Fruit fly (Drosophila melanogaster) whole organism, embryonic: ENCODE measurements around the gene CG10064.

ENCODE experiments used
- Antp ChIP-seq: fragments of 200-800 bp; sonication (Bioruptor generic); optimal IDR thresholded peaks from 3 replicates; lab custom pipeline; 2016; ENCODE audit warnings: missing biosample characterization, missing genetic modification characterization
- Blimp-1 ChIP-seq: fragments of 200-800 bp; sonication (Bioruptor generic); optimal IDR thresholded peaks from 3 replicates; lab custom pipeline; 2018; ENCODE audit warnings: missing biosample characterization, missing genetic modification characterization, mild to moderate bottlenecking, moderate library complexity, missing genetic modification reagents
- CG1024 ChIP-seq: fragments of 200-800 bp; sonication (Bioruptor generic); IDR thresholded peaks from 2 replicates; pipeline ENCODE4 v1.3.6; 2022; ENCODE audit warnings: missing biosample characterization, missing genetic modification characterization
- CG10321 ChIP-seq: fragments of 200-800 bp; sonication (Bioruptor generic); IDR thresholded peaks from 2 replicates; pipeline ENCODE4 v1.3.6; 2022; ENCODE audit warnings: missing biosample characterization, missing genetic modification characterization
- CG12219 ChIP-seq: fragments of 200-800 bp; sonication (Bioruptor generic); optimal IDR thresholded peaks from 3 replicates; lab custom pipeline; 2018; ENCODE audit warnings: missing biosample characterization, mild to moderate bottlenecking, missing genetic modification characterization
- CG13287 ChIP-seq: fragments of 200-800 bp; sonication (Bioruptor generic); IDR thresholded peaks from 2 replicates; pipeline ENCODE4 v1.3.6; 2022; ENCODE audit warnings: missing biosample characterization, missing genetic modification characterization; ENCODE audit not compliant: partially characterized antibody
- CG14860 ChIP-seq: fragments of 200-800 bp; sonication (Bioruptor generic); IDR thresholded peaks from 3 replicates; pipeline ENCODE4 v1.3.6; 2022; ENCODE audit warnings: missing biosample characterization, missing genetic modification characterization; ENCODE audit not compliant: partially characterized antibody
- CG16863 ChIP-seq: fragments of 200-800 bp; sonication (Bioruptor generic); optimal IDR thresholded peaks from 3 replicates; lab custom pipeline; 2016; ENCODE audit warnings: missing biosample characterization, missing genetic modification characterization
- CG17385 ChIP-seq: fragments of 200-800 bp; sonication (Bioruptor generic); optimal IDR thresholded peaks from 3 replicates; lab custom pipeline; 2018; ENCODE audit warnings: missing biosample characterization, mild to moderate bottlenecking, missing genetic modification characterization
- CG18262 ChIP-seq: fragments of 200-800 bp; optimal IDR thresholded peaks from 3 replicates; lab custom pipeline; 2019; ENCODE audit warnings: missing biosample characterization, mild to moderate bottlenecking, missing genetic modification characterization, moderate library complexity
- CG30403 ChIP-seq: fragments of 200-800 bp; sonication (Bioruptor generic); optimal IDR thresholded peaks from 3 replicates; lab custom pipeline; 2016; ENCODE audit warnings: missing biosample characterization, missing genetic modification characterization
- CG31388 ChIP-seq: fragments of 200-800 bp; sonication (Bioruptor generic); optimal IDR thresholded peaks from 2 replicates; lab custom pipeline; 2016; ENCODE audit warnings: missing biosample characterization, missing genetic modification characterization
- CG7745 ChIP-seq: fragments of 200-800 bp; sonication (Bioruptor generic); optimal IDR thresholded peaks from 2 replicates; lab custom pipeline; 2018; ENCODE audit warnings: missing biosample characterization, mild to moderate bottlenecking, missing genetic modification characterization, moderate library complexity
- CG7928 ChIP-seq: fragments of 200-800 bp; sonication (Bioruptor generic); optimal IDR thresholded peaks from 2 replicates; lab custom pipeline; 2017; ENCODE audit warnings: missing biosample characterization, mild to moderate bottlenecking, missing genetic modification characterization
- CG8290 ChIP-seq, 3 experiments: fragments of 200-800 bp; sonication (Bioruptor generic); optimal IDR thresholded peaks; 2 replicates each; lab custom pipeline; 2016 to 2019; ENCODE audit warnings: missing biosample characterization in 3 of 3, missing genetic modification characterization in 3 of 3, mild to moderate bottlenecking in 2 of 3, moderate library complexity in 1 of 3
- Dip3 ChIP-seq: fragments of 200-800 bp; sonication (Bioruptor generic); optimal IDR thresholded peaks from 3 replicates; lab custom pipeline; 2016; ENCODE audit warnings: missing biosample characterization, missing genetic modification characterization
- Dref ChIP-seq: fragments of 200-800 bp; sonication (Bioruptor generic); IDR thresholded peaks from 2 replicates; pipeline ENCODE4 v1.3.6; 2022; ENCODE audit warnings: missing biosample characterization, missing genetic modification characterization
- Drgx ChIP-seq: fragments of 200-800 bp; sonication (Bioruptor generic); IDR thresholded peaks from 2 replicates; pipeline ENCODE4 v1.3.6; 2022; ENCODE audit warnings: missing biosample characterization, missing genetic modification characterization
- HLHmδ ChIP-seq: fragments of 200-800 bp; sonication (Bioruptor generic); optimal IDR thresholded peaks from 2 replicates; lab custom pipeline; 2018; ENCODE audit warnings: missing biosample characterization, mild to moderate bottlenecking, missing genetic modification characterization, moderate library complexity
- HmgZ ChIP-seq: fragments of 200-800 bp; sonication (Bioruptor generic); optimal IDR thresholded peaks from 2 replicates; lab custom pipeline; 2018; ENCODE audit warnings: missing biosample characterization, mild to moderate bottlenecking, missing genetic modification characterization
- Kr ChIP-seq: fragments of 200-800 bp; sonication (Bioruptor generic); optimal IDR thresholded peaks from 2 replicates; lab custom pipeline; 2017; ENCODE audit warnings: missing biosample characterization, mild to moderate bottlenecking, missing genetic modification characterization
- MBD-R2 ChIP-seq: fragments of 200-800 bp; sonication (Bioruptor generic); IDR thresholded peaks from 2 replicates; pipeline ENCODE4 v1.3.6; 2022; ENCODE audit warnings: missing biosample characterization, missing genetic modification characterization
- Mrtf ChIP-seq: fragments of 200-800 bp; sonication (Bioruptor generic); IDR thresholded peaks from 3 replicates; pipeline ENCODE4 v1.3.6; 2022; ENCODE audit warnings: missing biosample characterization, missing genetic modification characterization
- NC2α ChIP-seq: fragments of 200-800 bp; sonication (Bioruptor generic); optimal IDR thresholded peaks from 2 replicates; lab custom pipeline; 2016; ENCODE audit warnings: missing biosample characterization, missing genetic modification characterization
- Neu2 ChIP-seq: fragments of 200-800 bp; sonication (Bioruptor generic); optimal IDR thresholded peaks from 3 replicates; lab custom pipeline; 2016; ENCODE audit warnings: missing biosample characterization, missing genetic modification characterization, borderline replicate concordance
- Rfx ChIP-seq: fragments of 200-800 bp; sonication (Bioruptor generic); IDR thresholded peaks from 2 replicates; pipeline ENCODE4 v1.3.6; 2022; ENCODE audit warnings: missing biosample characterization, missing genetic modification characterization
- Sox102F ChIP-seq: fragments of 200-800 bp; sonication (Bioruptor generic); optimal IDR thresholded peaks from 2 replicates; lab custom pipeline; 2018; ENCODE audit warnings: missing biosample characterization, mild to moderate bottlenecking, missing genetic modification characterization, moderate library complexity
- ash1 ChIP-seq: fragments of 200-800 bp; sonication (Bioruptor generic); optimal IDR thresholded peaks from 2 replicates; lab custom pipeline; 2018; ENCODE audit warnings: missing biosample characterization, mild to moderate bottlenecking, missing genetic modification characterization
- cas ChIP-seq: fragments of 200-800 bp; sonication (Bioruptor generic); IDR thresholded peaks from 2 replicates; pipeline ENCODE4 v1.3.6; 2022; ENCODE audit warnings: missing biosample characterization, missing genetic modification characterization
- cwo ChIP-seq: fragments of 200-800 bp; sonication (Bioruptor generic); optimal IDR thresholded peaks from 3 replicates; lab custom pipeline; 2017; ENCODE audit warnings: missing biosample characterization, missing genetic modification characterization, mild to moderate bottlenecking, moderate library complexity, missing genetic modification reagents
- dpn ChIP-seq, 2 experiments: fragments of 200-800 bp; sonication (Bioruptor generic); optimal IDR thresholded peaks; 3 replicates each; lab custom pipeline; 2016; ENCODE audit warnings: missing biosample characterization in 2 of 2, missing genetic modification characterization in 2 of 2
- eve ChIP-seq, 2 experiments: fragments of >200 bp; optimal IDR thresholded peaks; 2 replicates each; lab custom pipeline; 2017; ENCODE audit warnings: missing biosample characterization in 2 of 2, missing genetic modification characterization in 2 of 2
- gt ChIP-seq: fragments of 200-800 bp; sonication (Bioruptor generic); IDR thresholded peaks from 2 replicates; pipeline ENCODE4 v1.3.6; 2022; ENCODE audit warnings: missing biosample characterization, missing genetic modification characterization
- hkb ChIP-seq, 2 experiments: fragments of 200-800 bp in 1 of 2; fragments of >200 bp in 1 of 2; sonication (Bioruptor generic) in 1 of 2; IDR thresholded peaks in 1 of 2; optimal IDR thresholded peaks in 1 of 2; 2 replicates each; pipeline versions ENCODE4 v1.3.6 to Lab custom; 2017 to 2022; ENCODE audit warnings: missing biosample characterization in 1 of 2, missing genetic modification characterization in 1 of 2
- kni ChIP-seq: fragments of 200-800 bp; sonication (Bioruptor generic); optimal IDR thresholded peaks from 3 replicates; lab custom pipeline; 2017; ENCODE audit warnings: mild to moderate bottlenecking, missing biosample characterization, missing genetic modification reagents, missing genetic modification characterization
- lola ChIP-seq, 3 experiments: fragments of >200 bp in 2 of 3; fragments of 200-800 bp in 1 of 3; sonication (Bioruptor generic) in 1 of 3; optimal IDR thresholded peaks; 2 replicates each; lab custom pipeline; 2017 to 2019; ENCODE audit warnings: missing biosample characterization in 3 of 3, missing genetic modification characterization in 3 of 3, mild to moderate bottlenecking in 1 of 3, moderate library complexity in 1 of 3
- lov ChIP-seq, 2 experiments: fragments of 200-800 bp in 1 of 2; fragments of >200 bp in 1 of 2; sonication (Bioruptor generic) in 1 of 2; IDR thresholded peaks in 1 of 2; optimal IDR thresholded peaks in 1 of 2; 2 replicates in 1 of 2; 3 replicates in 1 of 2; pipeline versions ENCODE4 v1.3.6 to Lab custom; 2017 to 2022; ENCODE audit warnings: missing biosample characterization in 1 of 2, missing genetic modification characterization in 1 of 2
- luna ChIP-seq: fragments of 200-800 bp; sonication (Bioruptor generic); optimal IDR thresholded peaks from 2 replicates; lab custom pipeline; 2016; ENCODE audit warnings: missing biosample characterization, missing genetic modification characterization
- mam ChIP-seq: fragments of 200-800 bp; sonication (Bioruptor generic); optimal IDR thresholded peaks from 3 replicates; lab custom pipeline; 2016; ENCODE audit warnings: missing biosample characterization, missing genetic modification characterization
- nau ChIP-seq: fragments of 200-800 bp; sonication (Bioruptor generic); optimal IDR thresholded peaks from 3 replicates; lab custom pipeline; 2017; ENCODE audit warnings: missing biosample characterization, mild to moderate bottlenecking, missing genetic modification characterization, missing genetic modification reagents
- oc ChIP-seq: fragments of 200-800 bp; sonication (Bioruptor generic); optimal IDR thresholded peaks from 2 replicates; lab custom pipeline; 2018; ENCODE audit warnings: missing biosample characterization, mild to moderate bottlenecking, missing genetic modification characterization, moderate library complexity
- pho ChIP-seq: fragments of 200-800 bp; sonication (Bioruptor generic); optimal IDR thresholded peaks from 2 replicates; lab custom pipeline; 2016; ENCODE audit warnings: missing biosample characterization, missing genetic modification characterization
- pzg ChIP-seq: fragments of 200-800 bp; sonication (Bioruptor generic); optimal IDR thresholded peaks from 3 replicates; lab custom pipeline; 2018; ENCODE audit warnings: missing biosample characterization, mild to moderate bottlenecking, missing genetic modification characterization, moderate library complexity
- sens ChIP-seq: fragments of 200-800 bp; sonication (Bioruptor generic); peaks from one replicate; lab custom pipeline; 2016; ENCODE audit warnings: missing biosample characterization, missing genetic modification characterization
- sim ChIP-seq: fragments of 200-800 bp; sonication (Bioruptor generic); IDR thresholded peaks from 2 replicates; pipeline ENCODE4 v1.3.6; 2022; ENCODE audit warnings: missing biosample characterization, missing genetic modification characterization
- tgo ChIP-seq: fragments of 200-800 bp; sonication (Bioruptor generic); IDR thresholded peaks from 3 replicates; pipeline ENCODE4 v1.3.6; 2022; ENCODE audit warnings: missing biosample characterization, missing genetic modification characterization
- tio ChIP-seq: fragments of 200-800 bp; sonication (Bioruptor generic); optimal IDR thresholded peaks from 2 replicates; lab custom pipeline; 2017; ENCODE audit warnings: missing biosample characterization, missing genetic modification characterization, inconsistent platforms
- tna ChIP-seq: fragments of 200-800 bp; sonication (Bioruptor generic); IDR thresholded peaks from 2 replicates; pipeline ENCODE4 v1.3.6; 2022; ENCODE audit warnings: missing biosample characterization, missing genetic modification characterization; ENCODE audit not compliant: partially characterized antibody
- vvl ChIP-seq: fragments of 200-800 bp; sonication (Bioruptor generic); IDR thresholded peaks from 2 replicates; pipeline ENCODE4 v1.3.6; 2022; ENCODE audit warnings: missing biosample characterization, missing genetic modification characterization
- wor ChIP-seq: fragments of 200-800 bp; sonication (Bioruptor generic); IDR thresholded peaks from 2 replicates; pipeline ENCODE4 v1.3.6; 2022; ENCODE audit warnings: missing biosample characterization, missing genetic modification characterization

CG10064 gene

dm6 chr3L:6998692-6999091 is 31.0 kb upstream of the CG10064 start, which contains the start of gene Mp (continued):
- TF ChIP-seq CG16863 (GFP tag; lab: Kevin White, UChicago) (no peak), wor (GFP tag; lab: Robert Waterston, UW) (no peak), CG14860 (no peak), HmgZ (tag; lab: Kevin White, UChicago) (no peak), MBD-R2 (GFP tag; lab: Robert Waterston, UW) (no peak), dpn (GFP tag; optimal IDR thresholded peaks at IDR 0.05; lab: Kevin White, UChicago) (no peak), cwo (GFP tag; lab: Kevin White, UChicago) (no peak), Antp (GFP tag; lab: Kevin White, UChicago) (no peak), CG30403 (no peak), luna (no peak), tgo (GFP tag; lab: Robert Waterston, UW) (no peak; the same call in 2 of the 3 replicates), nau (GFP tag; lab: Kevin White, UChicago) (no peak), CG13287 (GFP tag; lab: Robert Waterston, UW) (peak; percentile 57; the same call in 1 of the 2 replicates), ash1 (GFP tag; lab: Kevin White, UChicago) (no peak), lola (GFP tag; optimal IDR thresholded peaks at IDR 0.05; lab: Kevin White, UChicago) (no peak), pho (GFP tag; lab: Kevin White, UChicago) (no peak), CG10321 (no peak), tna (GFP tag; lab: Robert Waterston, UW) (no peak), CG31388 (no peak), CG7745 (tag; lab: Kevin White, UChicago) (no peak), NC2α (no peak), eve (GFP tag; optimal IDR thresholded peaks at IDR 0.05; lab: Kevin White, UChicago) (no peak), cas (GFP tag; lab: Robert Waterston, UW) (no peak), tio (GFP tag; lab: Kevin White, UChicago) (no peak), Kr (GFP tag; lab: Kevin White, UChicago) (no peak), kni (GFP tag; lab: Kevin White, UChicago) (no peak), sim (GFP tag; lab: Robert Waterston, UW) (no peak), Neu2 (GFP tag; lab: Kevin White, UChicago) (no peak), Rfx (GFP tag; lab: Robert Waterston, UW) (no peak), hkb (optimal IDR thresholded peaks at IDR 0.05; lab: Kevin White, UChicago) (no peak), hkb (GFP tag; IDR thresholded peaks at IDR 0.05; lab: Robert Waterston, UW) (0 out of 2 replicates have a peak, but pooled peaks have one; percentile 38), Dref (GFP tag; lab: Robert Waterston, UW) (no peak), CG1024 (GFP tag; lab: Robert Waterston, UW) (no peak), Blimp-1 (GFP tag; lab: Kevin White, UChicago) (no peak), CG18262 (tag; lab: Kevin White, UChicago) (no peak), CG7928 (GFP tag; lab: Kevin White, UChicago) (no peak), Dip3 (GFP tag; lab: Kevin White, UChicago) (no peak), Mrtf (GFP tag; lab: Robert Waterston, UW) (no peak), vvl (GFP tag; lab: Robert Waterston, UW) (peak; percentile 39), mam (GFP tag; lab: Kevin White, UChicago) (no peak), sens (peak; percentile 70), HLHmδ (GFP tag; lab: Kevin White, UChicago) (no peak), oc (no peak), Sox102F (GFP tag; lab: Kevin White, UChicago) (no peak), CG17385 (GFP tag; lab: Kevin White, UChicago) (no peak), CG12219 (no peak), CG8290 (GFP tag; optimal IDR thresholded peaks at IDR 0.05; lab: Kevin White, UChicago) (no peak), CG8290 (tag; optimal IDR thresholded peaks at IDR 0.05; lab: Kevin White, UChicago) (peak in 1 of 2 experiments; percentile 46), Drgx (GFP tag; lab: Robert Waterston, UW) (no peak), pzg (GFP tag; lab: Kevin White, UChicago) (no peak), lov (optimal IDR thresholded peaks at IDR 0.05; lab: Kevin White, UChicago) (no peak), lov (GFP tag; IDR thresholded peaks at IDR 0.05; lab: Robert Waterston, UW) (no peak), gt (no peak)
